Worm (Caenorhabditis elegans) whole organism, midembryonic: ENCODE results near the gene nhr-150.

Source experiments
- T22C8.4 ChIP-seq: fragments of 200-800 bp; sonication (Bioruptor generic); IDR thresholded peaks from 2 replicates; pipeline ENCODE4 v1.3.6; 2022; ENCODE audit warnings: missing genetic modification characterization, missing compliant biosample characterization
- flt-1 ChIP-seq: fragments of 200-800 bp; sonication (Bioruptor generic); IDR thresholded peaks from 2 replicates; pipeline ENCODE4 v1.3.6; 2022; ENCODE audit warnings: missing genetic modification characterization, missing compliant biosample characterization
- med-1 ChIP-seq: sonication (generic microtip); optimal IDR thresholded peaks from 2 replicates; lab custom pipeline; 2017; ENCODE audit warnings: missing genetic modification characterization, mild to moderate bottlenecking, missing compliant biosample characterization, antibody characterized with exemption, missing genetic modification reagents; ENCODE audit not compliant: insufficient read depth
- tab-1 ChIP-seq: fragments of 200-800 bp; sonication (Bioruptor generic); IDR thresholded peaks from 2 replicates; pipeline ENCODE4 v1.3.6; 2022; ENCODE audit warnings: missing genetic modification characterization, missing compliant biosample characterization

DNA sequence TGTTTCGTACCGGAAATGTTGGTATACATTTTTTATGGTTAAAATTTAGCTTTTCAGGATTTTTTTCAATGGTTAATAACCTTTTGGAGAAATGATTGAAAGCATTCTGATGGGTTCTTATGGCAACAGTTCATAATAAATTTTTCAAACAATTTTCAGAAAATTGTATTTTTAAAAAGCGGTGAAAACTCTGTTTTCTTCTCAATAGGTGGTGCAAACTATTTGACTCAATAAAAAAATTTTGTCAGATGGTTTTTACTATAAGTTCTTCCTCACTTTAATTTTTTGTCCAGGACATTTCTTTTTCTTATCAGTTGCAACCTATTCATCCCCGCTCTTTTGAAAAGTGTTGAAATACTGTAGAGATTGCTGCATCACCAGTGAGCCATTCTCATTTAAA, 32.4 kb downstream of the nhr-150 start, which contains the start of gene T26H5.14:
- no peak for TF ChIP-seq tab-1 (GFP tag; lab: Robert Waterston, UW)
- no peak for TF ChIP-seq flt-1 (GFP tag; lab: Robert Waterston, UW)
- no peak for TF ChIP-seq med-1
- TF ChIP-seq T22C8.4 (GFP tag; lab: Robert Waterston, UW), result no peak
